Fruit fly (Drosophila melanogaster): Measurements from ENCODE around the gene CG32485.

dm6 chr3L:3080084-3080994 is 30.2 kb downstream of the CG32485 start:
- TF ChIP-seq psq (optimal IDR thresholded peaks at IDR 0.05) (no peak), CG8478 (optimal IDR thresholded peaks at IDR 0.05) (no peak)

Data from whole organism.